Fruit fly (Drosophila melanogaster) S2 (cell line): Measurements from ENCODE around the gene CG4701.
"Not testable (repeated sequence)": the region's sequence is repeated elsewhere in the genome, so short reads cannot be mapped to it uniquely, and the experiment has no call there.

Experiments used
- CG8478 ChIP-seq: fragments of >200 bp; optimal IDR thresholded peaks from 2 replicates; lab custom pipeline; 2018
- CTCF ChIP-seq, 2 experiments: fragments of >200 bp; optimal IDR thresholded peaks; 2 replicates each; lab custom pipeline; 2018

- not testable (repeated sequence) for TF ChIP-seq CTCF (optimal IDR thresholded peaks at IDR 0.05; lab: Kevin White, UChicago); CG8478 (lab: Kevin White, UChicago)
Measured at dm6 chr2L:14739614-14740013, 26.1 kb upstream of the CG4701 start, which contains the start of gene CG42585.
